Fruit fly (Drosophila melanogaster): ENCODE results near the gene CG31098.

- TF ChIP-seq sv (GFP tag; optimal IDR thresholded peaks at IDR 0.05) (no peak), pan (optimal IDR thresholded peaks at IDR 0.05) (no peak), br (GFP tag; optimal IDR thresholded peaks at IDR 0.05) (no peak)
Observed at dm6 chr3R:25265589-25266201, 27.1 kb downstream of the CG31098 start, which contains the start of the genes GlnRS and RIOK2.

Data from whole organism, wandering third instar larva.